Worm (Caenorhabditis elegans) whole organism, late embryonic: ENCODE results near the gene hst-6.

ENCODE experiments used
- C38D4.7 ChIP-seq: fragments of 200-800 bp; sonication (Bioruptor generic); optimal IDR thresholded peaks from 2 replicates; lab custom pipeline; 2018; ENCODE audit warnings: mild to moderate bottlenecking, missing genetic modification characterization, moderate library complexity, missing compliant biosample characterization
- F13H6.1 ChIP-seq: sonication (generic microtip); optimal IDR thresholded peaks from 2 replicates; lab custom pipeline; 2016; ENCODE audit warnings: missing genetic modification characterization, missing compliant biosample characterization
- K09A11.1 ChIP-seq: sonication (generic microtip); optimal IDR thresholded peaks from 2 replicates; lab custom pipeline; 2017; ENCODE audit warnings: antibody characterized with exemption, mild to moderate bottlenecking, missing genetic modification characterization, missing compliant biosample characterization; ENCODE audit not compliant: insufficient read depth
- T23F11.4 ChIP-seq: fragments of 200-800 bp; sonication (Bioruptor generic); optimal IDR thresholded peaks from 2 replicates; lab custom pipeline; 2018; ENCODE audit warnings: mild to moderate bottlenecking, missing genetic modification characterization, missing compliant biosample characterization
- Y22D7AL.16 ChIP-seq: sonication (generic microtip); optimal IDR thresholded peaks from 2 replicates; lab custom pipeline; 2016; ENCODE audit warnings: missing genetic modification characterization, missing compliant biosample characterization
- ahr-1 ChIP-seq: sonication (generic microtip); optimal IDR thresholded peaks from 2 replicates; lab custom pipeline; 2016; ENCODE audit warnings: missing genetic modification characterization, missing compliant biosample characterization
- ama-1 ChIP-seq: fragments of 150-350 bp; optimal IDR thresholded peaks from 2 replicates; lab custom pipeline; 2014
- ceh-14 ChIP-seq: sonication (generic microtip); optimal IDR thresholded peaks from 2 replicates; lab custom pipeline; 2016; ENCODE audit warnings: missing genotype, missing genetic modification characterization, missing compliant biosample characterization
- ceh-18 ChIP-seq: sonication (generic microtip); optimal IDR thresholded peaks from 2 replicates; lab custom pipeline; 2016; ENCODE audit warnings: missing genetic modification characterization, missing compliant biosample characterization
- ceh-19 ChIP-seq: fragments of 200-800 bp; sonication (Bioruptor generic); optimal IDR thresholded peaks from 2 replicates; lab custom pipeline; 2018; ENCODE audit warnings: mild to moderate bottlenecking, missing genetic modification characterization, missing compliant biosample characterization
- ceh-2 ChIP-seq: sonication (generic microtip); optimal IDR thresholded peaks from 2 replicates; lab custom pipeline; 2016; ENCODE audit warnings: missing genotype, missing genetic modification characterization, missing compliant biosample characterization
- ceh-24 ChIP-seq: sonication (generic microtip); optimal IDR thresholded peaks from 2 replicates; lab custom pipeline; 2016; ENCODE audit warnings: mild to moderate bottlenecking, missing genetic modification characterization, missing compliant biosample characterization
- ceh-31 ChIP-seq: sonication (generic microtip); optimal IDR thresholded peaks from 2 replicates; lab custom pipeline; 2016; ENCODE audit warnings: missing genetic modification characterization, missing compliant biosample characterization
- ceh-48 ChIP-seq: sonication (generic microtip); optimal IDR thresholded peaks from 2 replicates; lab custom pipeline; 2016; ENCODE audit warnings: missing genetic modification characterization, inconsistent platforms, missing compliant biosample characterization
- ceh-6 ChIP-seq: fragments of 200-800 bp; sonication (Bioruptor generic); optimal IDR thresholded peaks from 2 replicates; lab custom pipeline; 2018; ENCODE audit warnings: mild to moderate bottlenecking, missing genetic modification characterization, missing compliant biosample characterization
- ceh-9 ChIP-seq: sonication (generic microtip); optimal IDR thresholded peaks from 2 replicates; lab custom pipeline; 2016; ENCODE audit warnings: mild to moderate bottlenecking, missing genetic modification characterization, inconsistent platforms, missing compliant biosample characterization
- elt-2 ChIP-seq: sonication (generic microtip); optimal IDR thresholded peaks from 2 replicates; lab custom pipeline; 2016; ENCODE audit warnings: missing genetic modification reagents, missing genetic modification characterization, missing compliant biosample characterization
- elt-4 ChIP-seq: sonication (generic microtip); optimal IDR thresholded peaks from 2 replicates; lab custom pipeline; 2016; ENCODE audit warnings: missing genetic modification characterization, missing compliant biosample characterization
- ets-4 ChIP-seq: sonication (generic microtip); optimal IDR thresholded peaks from 2 replicates; lab custom pipeline; 2016; ENCODE audit warnings: missing genetic modification characterization, missing compliant biosample characterization
- fax-1 ChIP-seq: sonication (generic microtip); optimal IDR thresholded peaks from 2 replicates; lab custom pipeline; 2016; ENCODE audit warnings: missing genotype, missing genetic modification characterization, missing compliant biosample characterization
- gmeb-2 ChIP-seq: sonication (generic microtip); optimal IDR thresholded peaks from 2 replicates; lab custom pipeline; 2016; ENCODE audit warnings: missing genetic modification characterization, inconsistent platforms, missing compliant biosample characterization
- hlh-13 ChIP-seq: fragments of 200-800 bp; sonication (Bioruptor generic); optimal IDR thresholded peaks from 2 replicates; lab custom pipeline; 2018; ENCODE audit warnings: mild to moderate bottlenecking, missing genetic modification characterization, missing compliant biosample characterization
- hlh-30 ChIP-seq: sonication (generic microtip); optimal IDR thresholded peaks from 2 replicates; lab custom pipeline; 2017; ENCODE audit warnings: antibody characterized with exemption, missing genetic modification characterization, missing compliant biosample characterization; ENCODE audit not compliant: insufficient read depth
- hlh-8 ChIP-seq: sonication (generic microtip); optimal IDR thresholded peaks from 2 replicates; lab custom pipeline; 2016; ENCODE audit warnings: missing genotype, missing genetic modification characterization, missing compliant biosample characterization
- lin-11 ChIP-seq: fragments of 200-800 bp; sonication (Bioruptor generic); optimal IDR thresholded peaks from 2 replicates; lab custom pipeline; 2018; ENCODE audit warnings: mild to moderate bottlenecking, missing genetic modification characterization, missing compliant biosample characterization
- mec-3 ChIP-seq: sonication (generic microtip); optimal IDR thresholded peaks from 2 replicates; lab custom pipeline; 2016; ENCODE audit warnings: borderline replicate concordance, missing genetic modification characterization, missing compliant biosample characterization
- nfya-1 ChIP-seq: sonication (generic microtip); optimal IDR thresholded peaks from 2 replicates; lab custom pipeline; 2017; ENCODE audit warnings: missing genetic modification characterization, mild to moderate bottlenecking, missing compliant biosample characterization, antibody characterized with exemption, moderate library complexity
- nhr-11 ChIP-seq: fragments of 150-350 bp; optimal IDR thresholded peaks from 2 replicates; lab custom pipeline; 2014; ENCODE audit warnings: missing biosample characterization, missing genetic modification characterization
- odd-2 ChIP-seq: sonication (generic microtip); optimal IDR thresholded peaks from 2 replicates; lab custom pipeline; 2017; ENCODE audit warnings: antibody characterized with exemption, mild to moderate bottlenecking, missing genetic modification characterization, missing compliant biosample characterization
- pat-9 ChIP-seq: fragments of 200-800 bp; sonication (Bioruptor generic); optimal IDR thresholded peaks from 2 replicates; lab custom pipeline; 2018; ENCODE audit warnings: mild to moderate bottlenecking, missing genetic modification characterization, moderate library complexity, missing compliant biosample characterization
- pax-1 ChIP-seq: fragments of 150-350 bp; optimal IDR thresholded peaks from 2 replicates; lab custom pipeline; 2014; ENCODE audit warnings: missing biosample characterization, missing genetic modification characterization
- pha-2 ChIP-seq: sonication (generic microtip); optimal IDR thresholded peaks from 2 replicates; lab custom pipeline; 2017; ENCODE audit warnings: mild to moderate bottlenecking, missing genetic modification characterization, missing compliant biosample characterization
- pqm-1 ChIP-seq: sonication (generic microtip); optimal IDR thresholded peaks from 2 replicates; lab custom pipeline; 2016; ENCODE audit warnings: missing genetic modification characterization, missing compliant biosample characterization
- pros-1 ChIP-seq: fragments of 150-350 bp; optimal IDR thresholded peaks from 2 replicates; lab custom pipeline; 2014; ENCODE audit warnings: missing biosample characterization, missing genetic modification reagents, missing genetic modification characterization
- ref-2 ChIP-seq: sonication (generic microtip); optimal IDR thresholded peaks from 2 replicates; lab custom pipeline; 2016; ENCODE audit warnings: missing genetic modification characterization, missing compliant biosample characterization
- rnt-1 ChIP-seq: sonication (generic microtip); optimal IDR thresholded peaks from 2 replicates; lab custom pipeline; 2016; ENCODE audit warnings: missing genetic modification characterization, missing compliant biosample characterization
- sdc-2 ChIP-seq: sonication (generic microtip); optimal IDR thresholded peaks from 2 replicates; lab custom pipeline; 2016; ENCODE audit warnings: missing genotype, missing genetic modification characterization, missing compliant biosample characterization
- sox-2 ChIP-seq: fragments of 200-800 bp; sonication (Bioruptor generic); IDR thresholded peaks from 2 replicates; pipeline ENCODE4 v1.3.6; 2022; ENCODE audit warnings: missing genetic modification reagents, missing genetic modification characterization, missing compliant biosample characterization
- syd-9 ChIP-seq: sonication (generic microtip); optimal IDR thresholded peaks from 2 replicates; lab custom pipeline; 2016; ENCODE audit warnings: mild to moderate bottlenecking, missing genetic modification characterization, moderate library complexity, missing compliant biosample characterization
- tbx-2 ChIP-seq: sonication (generic microtip); optimal IDR thresholded peaks from 2 replicates; lab custom pipeline; 2016; ENCODE audit warnings: missing genetic modification characterization, missing compliant biosample characterization
- ttx-3 ChIP-seq: sonication (generic microtip); optimal IDR thresholded peaks from 2 replicates; lab custom pipeline; 2016; ENCODE audit warnings: missing genetic modification reagents, missing genetic modification characterization, missing compliant biosample characterization
- unc-3 ChIP-seq, 2 experiments: fragments of 200-800 bp in 1 of 2; sonication (Bioruptor generic) in 1 of 2; sonication (generic microtip) in 1 of 2; conservative IDR thresholded peaks in 1 of 2; optimal IDR thresholded peaks in 1 of 2; 2 replicates each; pipeline versions ENCODE4 v1.3.6 to Lab custom; 2016 to 2022; ENCODE audit warnings: missing compliant biosample characterization in 2 of 2, missing genetic modification characterization in 2 of 2, missing genetic modification reagents in 1 of 2
- unc-42 ChIP-seq: sonication (generic microtip); optimal IDR thresholded peaks from 2 replicates; lab custom pipeline; 2016; ENCODE audit warnings: missing genotype, missing genetic modification characterization, missing compliant biosample characterization
- unc-55 ChIP-seq: sonication (generic microtip); optimal IDR thresholded peaks from 2 replicates; lab custom pipeline; 2017; ENCODE audit warnings: missing biosample characterization, missing genetic modification reagents, missing genetic modification characterization
- zip-5 ChIP-seq: sonication (generic microtip); optimal IDR thresholded peaks from 2 replicates; lab custom pipeline; 2016; ENCODE audit warnings: missing genetic modification characterization, missing compliant biosample characterization
- ztf-16 ChIP-seq: sonication (generic microtip); optimal IDR thresholded peaks from 2 replicates; lab custom pipeline; 2017; ENCODE audit warnings: missing genetic modification characterization, missing compliant biosample characterization

The hst-6 gene

ce11 chrX:5309622-5310021 lies 34.3 kb downstream of the hst-6 start:
- TF ChIP-seq ztf-16 (no peak), ama-1 (lab: Kevin White, UChicago) (no peak), hlh-13 (no peak), ceh-9 (tag; lab: Kevin White, UChicago) (no peak), gmeb-2 (tag; lab: Kevin White, UChicago) (no peak), pat-9 (tag; lab: Kevin White, UChicago) (no peak), ceh-18 (tag; lab: Kevin White, UChicago) (no peak), syd-9 (tag; lab: Kevin White, UChicago) (no peak), ceh-14 (tag; lab: Kevin White, UChicago) (no peak), T23F11.4 (GFP tag; lab: Kevin White, UChicago) (no peak), mec-3 (tag; lab: Kevin White, UChicago) (no peak), F13H6.1 (no peak), nhr-11 (tag; lab: Kevin White, UChicago) (no peak), sdc-2 (tag; lab: Kevin White, UChicago) (no peak), unc-3 (GFP tag; conservative IDR thresholded peaks at IDR 0.05; lab: Robert Waterston, UW) (no peak), unc-3 (tag; optimal IDR thresholded peaks at IDR 0.05; lab: Kevin White, UChicago) (no peak), hlh-8 (no peak), ref-2 (tag; lab: Kevin White, UChicago) (no peak)

- TF ChIP-seq ztf-16: no peak
- no peak for TF ChIP-seq tbx-2
- TF ChIP-seq nhr-11 (tag; lab: Kevin White, UChicago): no peak
- no peak for TF ChIP-seq Y22D7AL.16 (tag; lab: Kevin White, UChicago)
- TF ChIP-seq pqm-1 (tag; lab: Kevin White, UChicago): no peak
- no peak for TF ChIP-seq ceh-2
These were observed 35.8 kb downstream of the hst-6 start for ce11 chrX:5311174-5311573.

- TF ChIP-seq Y22D7AL.16 (tag; lab: Kevin White, UChicago): peak; percentile 69
- peak; percentile 46 for TF ChIP-seq pat-9 (tag; lab: Kevin White, UChicago)
- peak; percentile 59 for TF ChIP-seq nfya-1 (tag; lab: Kevin White, UChicago)
- peak; percentile 18 for TF ChIP-seq ahr-1 (tag; lab: Kevin White, UChicago)
- peak; percentile 79 for TF ChIP-seq pha-2 (tag; lab: Kevin White, UChicago)
- TF ChIP-seq F13H6.1: peak; percentile 58
- TF ChIP-seq hlh-30: no peak
- peak; percentile 51 for TF ChIP-seq ceh-9 (tag; lab: Kevin White, UChicago)
- no peak for TF ChIP-seq nhr-11 (tag; lab: Kevin White, UChicago)
- TF ChIP-seq lin-11 (tag; lab: Kevin White, UChicago): peak; percentile 58
- peak; percentile 54 for TF ChIP-seq ceh-18 (tag; lab: Kevin White, UChicago)
- peak; percentile 65 for TF ChIP-seq ceh-19 (GFP tag; lab: Kevin White, UChicago)
- TF ChIP-seq ttx-3 (tag; lab: Kevin White, UChicago): peak; percentile 61
- peak; percentile 49 for TF ChIP-seq K09A11.1 (tag; lab: Kevin White, UChicago)
- TF ChIP-seq hlh-13: peak; percentile 75
- peak; percentile 39 for TF ChIP-seq ceh-24
- TF ChIP-seq ceh-48 (tag; lab: Kevin White, UChicago): peak; percentile 60
- TF ChIP-seq elt-2: peak; percentile 68
- TF ChIP-seq rnt-1 (tag; lab: Kevin White, UChicago): peak; percentile 32
- TF ChIP-seq C38D4.7: peak; percentile 72
- peak; percentile 26 for TF ChIP-seq unc-42 (tag; lab: Kevin White, UChicago)
- TF ChIP-seq zip-5 (tag; lab: Kevin White, UChicago): peak; percentile 34
- TF ChIP-seq ceh-6: peak; percentile 77
- TF ChIP-seq pax-1: no peak
- peak; percentile 71; the same call in 1 of the 2 replicates for TF ChIP-seq unc-3 (GFP tag; conservative IDR thresholded peaks at IDR 0.05; lab: Robert Waterston, UW)
- TF ChIP-seq unc-3 (tag; optimal IDR thresholded peaks at IDR 0.05; lab: Kevin White, UChicago): peak; percentile 42
- no peak for TF ChIP-seq unc-55 (GFP tag; lab: Kevin White, UChicago)
- peak; percentile 56 for TF ChIP-seq ref-2 (tag; lab: Kevin White, UChicago)
- TF ChIP-seq gmeb-2 (tag; lab: Kevin White, UChicago): peak; percentile 70
- no peak for TF ChIP-seq pros-1 (tag; lab: Kevin White, UChicago)
- peak; percentile 68 for TF ChIP-seq sox-2 (GFP tag; lab: Robert Waterston, UW)
- no peak for TF ChIP-seq odd-2 (tag; lab: Kevin White, UChicago)
- no peak for TF ChIP-seq ets-4 (tag; lab: Kevin White, UChicago)
- no peak for TF ChIP-seq elt-4 (tag; lab: Kevin White, UChicago)
- peak; percentile 60 for TF ChIP-seq ceh-31 (tag; lab: Kevin White, UChicago)
- peak; percentile 60 for TF ChIP-seq fax-1
These were observed 44.0 kb downstream of the hst-6 start for ce11 chrX:5319214-5319838.
